Fruit fly (Drosophila melanogaster) Kc167 (cell line): ENCODE results near the gene Mst36Fb.

Experiments used
- Myc ChIP-seq: fragments of >200 bp; optimal IDR thresholded peaks from 2 replicates; lab custom pipeline; 2017; ENCODE audit warnings: missing external identifiers
- Sin3A ChIP-seq: fragments of >200 bp; optimal IDR thresholded peaks from 2 replicates; lab custom pipeline; 2018; ENCODE audit warnings: missing external identifiers
- h ChIP-seq: fragments of >200 bp; optimal IDR thresholded peaks from 3 replicates; lab custom pipeline; 2018; ENCODE audit warnings: missing external identifiers
- insv ChIP-seq: fragments of >200 bp; optimal IDR thresholded peaks from 3 replicates; lab custom pipeline; 2018; ENCODE audit warnings: missing external identifiers
- psq ChIP-seq: fragments of >200 bp; optimal IDR thresholded peaks from 2 replicates; lab custom pipeline; 2017; ENCODE audit warnings: missing external identifiers
- ttk ChIP-seq: sonication (Bioruptor generic); optimal IDR thresholded peaks from 2 replicates; lab custom pipeline; 2017; ENCODE audit warnings: missing external identifiers

Mst36Fb gene

dm6 chr2L:18694724-18695105 is 19.8 kb upstream of the Mst36Fb start:
- TF ChIP-seq Myc (lab: Kevin White, UChicago) = no peak
- TF ChIP-seq Sin3A (lab: Kevin White, UChicago) = no peak
- no peak for TF ChIP-seq psq
- no peak for TF ChIP-seq h
- TF ChIP-seq ttk (lab: Kevin White, UChicago) = no peak
- TF ChIP-seq insv (lab: Kevin White, UChicago) = no peak

DNA sequence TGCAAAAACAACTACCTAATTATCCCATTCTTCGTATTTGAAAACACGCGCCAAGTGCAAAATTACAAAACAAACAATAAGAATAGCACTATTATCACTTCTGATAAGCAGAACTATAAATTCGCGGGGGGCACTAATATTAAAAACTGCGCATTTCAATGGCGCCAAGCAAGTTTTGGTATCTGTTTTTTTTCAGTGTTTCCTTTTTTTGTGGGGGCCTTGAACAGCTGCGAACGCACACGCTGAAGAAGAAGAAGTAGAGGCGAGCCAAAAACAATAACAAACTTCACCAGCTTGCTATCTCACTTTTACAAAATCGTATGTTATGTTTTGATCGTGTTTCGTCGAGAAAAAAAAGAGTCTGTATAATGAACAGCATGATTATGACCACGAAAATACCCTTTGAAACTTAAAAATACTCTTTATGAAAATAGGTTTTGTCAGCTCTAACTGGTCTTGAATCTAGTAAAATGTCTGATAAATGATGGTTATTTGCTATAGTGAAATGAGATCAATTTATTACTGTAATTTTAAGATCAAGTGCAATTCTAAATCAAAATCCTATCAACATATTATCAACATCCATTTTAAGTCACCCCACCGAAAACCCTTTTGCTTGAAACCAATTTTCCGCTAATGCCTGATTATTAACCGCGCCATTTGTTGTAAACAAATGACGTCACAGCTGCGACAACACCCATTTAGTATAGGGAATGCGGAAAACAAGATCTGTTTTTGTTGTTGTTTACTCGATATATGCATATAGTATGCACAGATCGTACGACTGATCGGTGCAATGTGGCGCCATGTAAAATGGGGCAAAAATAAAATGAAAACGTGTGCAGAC is 19.2 kb upstream of the Mst36Fb start:
- TF ChIP-seq h (no peak), Myc (lab: Kevin White, UChicago) (no peak), Sin3A (lab: Kevin White, UChicago) (no peak), psq (no peak), insv (lab: Kevin White, UChicago) (no peak), ttk (lab: Kevin White, UChicago) (no peak)

DNA sequence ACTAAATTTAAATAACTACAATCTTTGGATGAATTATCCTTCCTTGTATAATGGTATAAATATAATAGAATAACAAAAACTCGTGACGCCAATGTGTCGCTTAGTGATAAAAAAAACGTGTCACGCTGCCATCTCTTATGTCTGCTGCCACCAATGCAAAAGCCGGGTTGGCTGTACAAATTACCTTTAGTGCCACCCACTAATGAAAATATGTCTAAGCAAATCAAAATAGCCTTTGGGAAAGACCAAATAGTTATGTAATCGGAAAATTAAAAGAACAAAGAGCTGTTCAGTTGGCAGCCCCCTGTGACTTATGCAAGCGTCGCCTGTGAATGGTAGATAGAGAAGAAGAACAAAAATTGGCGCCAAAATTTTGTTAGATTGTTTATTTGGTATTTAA is 14.5 kb upstream of the Mst36Fb start, which contains the start of gene CG10336:
TSS of gene CG10336 (plus strand) at position 153 of the 400 bp plus-strand sequence.
- TF ChIP-seq psq = no peak
- no peak for TF ChIP-seq h
- TF ChIP-seq Myc (lab: Kevin White, UChicago) = no peak
- no peak for TF ChIP-seq insv (lab: Kevin White, UChicago)

dm6 chr2L:18688646-18689296 is 13.9 kb upstream of the Mst36Fb start, which contains the start of gene msl-1:
Gene msl-1, minus strand, starts transcription at chr2L:18688800.
- TF ChIP-seq ttk (lab: Kevin White, UChicago) (no peak), Sin3A (lab: Kevin White, UChicago) (peak; percentile 23), insv (lab: Kevin White, UChicago) (no peak), h (no peak)

DNA sequence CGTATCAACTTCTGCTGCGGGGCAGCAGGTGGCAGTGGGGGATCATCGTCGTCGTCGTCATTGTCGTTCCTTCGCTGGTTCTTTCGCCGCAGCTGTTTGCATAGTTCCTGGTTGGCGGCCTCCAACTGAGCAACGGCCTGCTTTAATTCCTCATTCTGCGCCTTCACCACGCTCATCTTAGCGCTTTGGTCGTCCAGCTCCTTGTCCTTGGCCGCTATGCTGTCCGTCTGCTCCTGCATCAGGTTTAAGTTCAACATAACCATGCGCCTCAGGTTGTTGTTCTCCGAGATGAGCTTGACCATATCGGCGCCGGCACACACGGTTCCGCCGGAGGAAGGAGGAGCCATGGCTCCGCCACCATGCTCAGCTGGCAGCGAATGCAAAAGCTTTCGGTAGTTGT is 12.9 kb upstream of the Mst36Fb start:
- TF ChIP-seq ttk (lab: Kevin White, UChicago) (peak; percentile 91), insv (lab: Kevin White, UChicago) (no peak)

DNA sequence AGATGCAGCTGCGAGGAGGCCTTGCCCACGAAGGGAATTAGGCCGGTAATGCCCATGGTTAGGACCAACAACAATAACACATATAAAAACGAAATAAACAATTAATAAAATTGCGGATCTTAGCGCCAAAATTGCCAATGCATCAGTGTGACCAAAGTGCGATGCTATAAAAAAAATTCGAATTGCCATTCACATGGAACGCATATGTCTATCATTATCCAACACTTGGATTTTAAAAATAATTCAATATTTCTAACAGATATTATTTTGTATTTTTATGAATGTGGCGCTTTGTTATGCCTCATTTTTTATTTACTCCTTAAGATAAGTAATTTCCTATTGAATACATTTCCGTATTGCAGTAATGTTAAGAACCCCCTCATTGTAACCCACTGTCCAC is 7.0 kb upstream of the Mst36Fb start, which contains the start of gene tos:
TSS of gene tos (minus strand) at position 173 of the 400 bp plus-strand sequence.
- TF ChIP-seq Sin3A (lab: Kevin White, UChicago) (no peak), ttk (lab: Kevin White, UChicago) (no peak), insv (lab: Kevin White, UChicago) (no peak), Myc (lab: Kevin White, UChicago) (no peak), psq (no peak), h (no peak)

DNA sequence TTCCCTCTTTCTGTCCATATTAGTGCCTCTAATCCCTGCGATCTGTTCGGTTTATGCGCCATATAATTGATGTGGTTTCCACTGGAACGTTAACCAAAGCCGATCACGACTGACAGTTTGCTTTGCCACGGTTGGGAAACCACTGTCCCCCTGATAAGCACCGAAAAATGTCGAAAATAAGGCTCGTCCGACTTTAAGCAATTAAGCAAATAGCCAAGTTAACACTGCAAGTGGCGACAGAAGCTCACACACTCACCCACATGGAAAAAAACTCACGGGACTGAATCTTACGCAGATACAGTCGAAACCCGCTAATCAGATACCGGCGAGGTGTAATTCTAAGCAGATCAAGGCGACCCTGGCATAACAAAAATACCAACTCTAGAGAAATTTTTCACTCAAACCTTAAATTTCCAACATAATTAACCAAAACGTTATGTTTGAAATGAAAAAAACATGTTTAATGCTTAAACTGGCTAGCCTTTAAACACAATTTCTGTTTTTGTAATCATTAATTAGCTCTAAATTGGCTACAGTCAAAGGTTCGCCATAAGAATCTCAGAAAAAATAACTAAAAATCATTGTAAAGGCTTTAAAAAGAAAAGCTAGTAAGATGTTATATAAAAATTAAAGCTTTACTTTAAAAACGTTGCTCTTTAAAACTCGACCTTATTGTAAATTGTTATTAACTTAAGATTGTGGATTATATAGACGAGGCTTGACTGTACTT is 3.2 kb upstream of the Mst36Fb start:
- TF ChIP-seq insv (lab: Kevin White, UChicago) (no peak), Myc (lab: Kevin White, UChicago) (no peak), ttk (lab: Kevin White, UChicago) (no peak), psq (no peak), h (no peak), Sin3A (lab: Kevin White, UChicago) (no peak)

dm6 chr2L:18676948-18677820 is 2.3 kb upstream of the Mst36Fb start, which contains the start of the genes Mst36Fa and CG31751:
Gene Mst36Fa, minus strand, starts transcription at chr2L:18676998.
Gene CG31751, plus strand, starts transcription at chr2L:18677221.
- TF ChIP-seq insv (lab: Kevin White, UChicago) = no peak
- TF ChIP-seq psq = no peak
- TF ChIP-seq h = no peak
- TF ChIP-seq Myc (lab: Kevin White, UChicago) = no peak
- TF ChIP-seq ttk (lab: Kevin White, UChicago) = no peak
- TF ChIP-seq Sin3A (lab: Kevin White, UChicago) = no peak

- TF ChIP-seq Sin3A (lab: Kevin White, UChicago) (no peak), insv (lab: Kevin White, UChicago) (no peak), Myc (lab: Kevin White, UChicago) (no peak), psq (no peak), h (no peak), ttk (lab: Kevin White, UChicago) (no peak)
Measured at dm6 chr2L:18673185-18673584, 1.7 kb downstream of the Mst36Fb start, which contains the start of gene CG43339. Gene CG43339, minus strand, starts transcription at chr2L:18673285.

DNA sequence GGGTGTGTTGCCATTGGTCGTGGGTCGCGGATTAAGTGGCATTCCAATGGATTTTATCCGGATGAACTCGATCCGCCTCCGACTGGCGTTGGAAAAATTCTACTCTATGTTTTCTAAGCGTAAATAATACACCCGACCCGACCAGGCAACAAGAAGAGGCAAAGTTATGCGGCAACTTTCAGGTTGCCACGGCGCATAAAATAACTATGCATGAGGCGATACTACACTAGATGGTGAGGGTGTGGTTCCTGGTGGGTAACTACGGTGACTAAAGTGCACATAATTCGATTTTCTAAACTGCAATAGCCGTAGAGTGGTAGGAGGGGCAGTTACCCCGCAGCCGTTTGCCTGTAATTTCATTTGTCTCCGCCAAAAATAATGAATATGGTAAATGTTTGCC is 3.7 kb downstream of the Mst36Fb start, which contains the start of gene CG43338:
TSS of gene CG43338 (minus strand) at position 101 of the 400 bp plus-strand sequence.
- no peak for TF ChIP-seq Sin3A (lab: Kevin White, UChicago)
- no peak for TF ChIP-seq h
- no peak for TF ChIP-seq Myc (lab: Kevin White, UChicago)
- TF ChIP-seq insv (lab: Kevin White, UChicago) = no peak
- TF ChIP-seq psq = no peak
- TF ChIP-seq ttk (lab: Kevin White, UChicago) = no peak
